Fruit fly (Drosophila melanogaster) whole organism, adult: ENCODE data around the gene tHMG2.

Experiments
- CG11617 ChIP-seq: fragments of 200-800 bp; sonication (Bioruptor generic); optimal IDR thresholded peaks from 2 replicates; lab custom pipeline; 2017; ENCODE audit warnings: mild to moderate bottlenecking, missing biosample characterization, missing genetic modification reagents, missing genetic modification characterization
- CG12768 ChIP-seq: fragments of 200-800 bp; sonication (Bioruptor generic); optimal IDR thresholded peaks from 2 replicates; lab custom pipeline; 2017; ENCODE audit warnings: missing biosample characterization, missing genetic modification characterization, mild to moderate bottlenecking, moderate library complexity, missing genetic modification reagents
- CG14711 ChIP-seq: fragments of 200-800 bp; sonication (Bioruptor generic); optimal IDR thresholded peaks from 2 replicates; lab custom pipeline; 2018; ENCODE audit warnings: missing biosample characterization, mild to moderate bottlenecking, missing genetic modification characterization, moderate library complexity
- CG1620 ChIP-seq: fragments of 200-800 bp; sonication (Bioruptor generic); optimal IDR thresholded peaks from 2 replicates; lab custom pipeline; 2016; ENCODE audit warnings: missing biosample characterization, missing genetic modification characterization
- CG33017 ChIP-seq: fragments of 200-800 bp; sonication (Bioruptor generic); optimal IDR thresholded peaks from 2 replicates; lab custom pipeline; 2018; ENCODE audit warnings: missing biosample characterization, mild to moderate bottlenecking, missing genetic modification characterization, moderate library complexity
- CG5204 ChIP-seq: fragments of 200-800 bp; sonication (Bioruptor generic); optimal IDR thresholded peaks from 2 replicates; lab custom pipeline; 2016; ENCODE audit warnings: missing biosample characterization, missing genetic modification characterization
- CG7045 ChIP-seq: fragments of 200-800 bp; sonication (Bioruptor generic); optimal IDR thresholded peaks from 2 replicates; lab custom pipeline; 2017; ENCODE audit warnings: missing biosample characterization, mild to moderate bottlenecking, missing genetic modification characterization
- CG7101 ChIP-seq: fragments of 200-800 bp; sonication (Bioruptor generic); optimal IDR thresholded peaks from 2 replicates; lab custom pipeline; 2018; ENCODE audit warnings: missing biosample characterization, mild to moderate bottlenecking, missing genetic modification characterization, moderate library complexity
- Clk ChIP-seq: fragments of 200-800 bp; sonication (Bioruptor generic); optimal IDR thresholded peaks from 2 replicates; lab custom pipeline; 2017; ENCODE audit warnings: missing biosample characterization, missing genetic modification characterization
- Crg-1 ChIP-seq: fragments of 200-800 bp; sonication (Bioruptor generic); optimal IDR thresholded peaks from 2 replicates; lab custom pipeline; 2016; ENCODE audit warnings: missing biosample characterization, missing genetic modification characterization
- Hr96 ChIP-seq: fragments of 200-800 bp; sonication (Bioruptor generic); optimal IDR thresholded peaks from 2 replicates; lab custom pipeline; 2016; ENCODE audit warnings: missing biosample characterization, missing genetic modification characterization
- Mnt ChIP-seq: fragments of 200-800 bp; sonication (Bioruptor generic); optimal IDR thresholded peaks from 2 replicates; lab custom pipeline; 2016; ENCODE audit warnings: missing biosample characterization, mild to moderate bottlenecking, missing genetic modification characterization
- bab1 ChIP-seq: fragments of 200-800 bp; sonication (Bioruptor generic); optimal IDR thresholded peaks from 3 replicates; lab custom pipeline; 2019; ENCODE audit warnings: missing biosample characterization, mild to moderate bottlenecking, missing genetic modification characterization, moderate library complexity
- cic ChIP-seq: fragments of 200-800 bp; sonication (Bioruptor generic); optimal IDR thresholded peaks from 2 replicates; lab custom pipeline; 2017; ENCODE audit warnings: missing biosample characterization, mild to moderate bottlenecking, missing genetic modification characterization, moderate library complexity
- cnc ChIP-seq, 2 experiments: fragments of >200 bp; optimal IDR thresholded peaks; 2 replicates each; lab custom pipeline; 2017
- kay ChIP-seq: fragments of 200-800 bp; sonication (Bioruptor generic); peaks from one replicate; lab custom pipeline; 2016; ENCODE audit warnings: missing biosample characterization, missing genetic modification characterization, borderline replicate concordance
- ovo ChIP-seq: fragments of 200-800 bp; sonication (Bioruptor generic); optimal IDR thresholded peaks from 2 replicates; lab custom pipeline; 2016; ENCODE audit warnings: missing biosample characterization, missing genetic modification characterization
- pad ChIP-seq: fragments of 200-800 bp; sonication (Bioruptor generic); optimal IDR thresholded peaks from 3 replicates; lab custom pipeline; 2017; ENCODE audit warnings: missing biosample characterization, missing genetic modification characterization, mild to moderate bottlenecking, moderate library complexity, missing genetic modification reagents
- tj ChIP-seq: fragments of 200-800 bp; sonication (Bioruptor generic); optimal IDR thresholded peaks from 3 replicates; lab custom pipeline; 2017; ENCODE audit warnings: missing biosample characterization, mild to moderate bottlenecking, missing genetic modification characterization, moderate library complexity
- toe ChIP-seq: fragments of 200-800 bp; sonication (Bioruptor generic); optimal IDR thresholded peaks from 2 replicates; lab custom pipeline; 2016; ENCODE audit warnings: missing biosample characterization, missing genetic modification characterization

The tHMG2 gene

dm6 chr3R:22470064-22470463 is 22.7 kb upstream of the tHMG2 start:
- TF ChIP-seq CG5204 (GFP tag; lab: Kevin White, UChicago) (no peak), CG7045 (GFP tag; lab: Kevin White, UChicago) (no peak), cic (GFP tag; lab: Kevin White, UChicago) (peak; percentile 61), bab1 (no peak)

- no peak for TF ChIP-seq CG7101
- no peak for TF ChIP-seq CG12768 (GFP tag; lab: Kevin White, UChicago)
- TF ChIP-seq ovo (GFP tag; lab: Kevin White, UChicago), result no peak
- no peak for TF ChIP-seq CG11617
- TF ChIP-seq pad (GFP tag; lab: Kevin White, UChicago), result no peak
- no peak for TF ChIP-seq CG7045 (GFP tag; lab: Kevin White, UChicago)
- no peak for TF ChIP-seq CG33017 (tag; lab: Kevin White, UChicago)
- no peak for TF ChIP-seq CG1620 (GFP tag; lab: Kevin White, UChicago)
- no peak for TF ChIP-seq Clk (GFP tag; lab: Kevin White, UChicago)
- no peak for TF ChIP-seq tj (GFP tag; lab: Kevin White, UChicago)
- no peak for TF ChIP-seq CG14711 (tag; lab: Kevin White, UChicago)
- no peak for TF ChIP-seq cnc (optimal IDR thresholded peaks at IDR 0.05; lab: Kevin White, UChicago)
- no peak for TF ChIP-seq toe (GFP tag; lab: Kevin White, UChicago)
Observed at dm6 chr3R:22483537-22483936, 9.2 kb upstream of the tHMG2 start.

- TF ChIP-seq bab1 (peak; percentile 63), CG14711 (tag; lab: Kevin White, UChicago) (peak; percentile 67), CG1620 (GFP tag; lab: Kevin White, UChicago) (no peak), kay (GFP tag; lab: Kevin White, UChicago) (peak; percentile 94), Clk (GFP tag; lab: Kevin White, UChicago) (no peak), pad (GFP tag; lab: Kevin White, UChicago) (peak; percentile 18), Mnt (GFP tag; lab: Kevin White, UChicago) (peak; percentile 94), CG33017 (tag; lab: Kevin White, UChicago) (no peak), ovo (GFP tag; lab: Kevin White, UChicago) (no peak), CG5204 (GFP tag; lab: Kevin White, UChicago) (no peak), tj (GFP tag; lab: Kevin White, UChicago) (no peak), CG7101 (no peak), CG12768 (GFP tag; lab: Kevin White, UChicago) (no peak)
Observed at dm6 chr3R:22487037-22487492, 5.7 kb upstream of the tHMG2 start, which contains the start of gene Pfdn5. Gene Pfdn5, plus strand, starts transcription at chr3R:22487039.

DNA sequence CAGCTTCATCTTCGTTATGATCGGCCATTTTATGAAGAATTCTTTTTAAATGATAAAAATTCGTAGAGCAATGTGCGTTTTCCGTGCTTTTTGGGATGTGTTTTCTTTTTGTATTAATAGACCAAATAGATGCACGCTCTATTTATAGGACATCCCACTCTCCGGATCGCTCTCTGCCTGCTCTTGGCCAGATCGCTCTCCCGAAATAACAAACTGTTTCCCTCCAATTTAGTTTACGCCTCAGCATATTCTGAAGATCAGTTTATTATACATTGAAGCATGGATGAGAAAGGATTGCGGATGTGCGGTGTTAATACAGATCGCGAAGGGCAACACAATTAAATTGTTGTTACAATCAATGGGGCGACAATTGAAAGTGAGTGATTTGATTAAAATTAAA is 3.9 kb upstream of the tHMG2 start, which contains the start of gene CG5376:
CG5376 (minus strand) TSS at position 101 of the 400 bp plus-strand sequence.
- TF ChIP-seq CG14711 (tag; lab: Kevin White, UChicago), result no peak
- TF ChIP-seq Crg-1 (GFP tag; lab: Kevin White, UChicago), result no peak
- no peak for TF ChIP-seq Hr96 (GFP tag; lab: Kevin White, UChicago)
- no peak for TF ChIP-seq kay (GFP tag; lab: Kevin White, UChicago)
- TF ChIP-seq bab1, result no peak
- TF ChIP-seq CG7045 (GFP tag; lab: Kevin White, UChicago), result no peak
- no peak for TF ChIP-seq tj (GFP tag; lab: Kevin White, UChicago)
- no peak for TF ChIP-seq cic (GFP tag; lab: Kevin White, UChicago)
- TF ChIP-seq CG1620 (GFP tag; lab: Kevin White, UChicago), result no peak
- no peak for TF ChIP-seq pad (GFP tag; lab: Kevin White, UChicago)
- TF ChIP-seq CG12768 (GFP tag; lab: Kevin White, UChicago), result no peak
- no peak for TF ChIP-seq Clk (GFP tag; lab: Kevin White, UChicago)
- no peak for TF ChIP-seq toe (GFP tag; lab: Kevin White, UChicago)
- no peak for TF ChIP-seq CG5204 (GFP tag; lab: Kevin White, UChicago)
- TF ChIP-seq ovo (GFP tag; lab: Kevin White, UChicago), result no peak
- no peak for TF ChIP-seq cnc (optimal IDR thresholded peaks at IDR 0.05; lab: Kevin White, UChicago)

DNA sequence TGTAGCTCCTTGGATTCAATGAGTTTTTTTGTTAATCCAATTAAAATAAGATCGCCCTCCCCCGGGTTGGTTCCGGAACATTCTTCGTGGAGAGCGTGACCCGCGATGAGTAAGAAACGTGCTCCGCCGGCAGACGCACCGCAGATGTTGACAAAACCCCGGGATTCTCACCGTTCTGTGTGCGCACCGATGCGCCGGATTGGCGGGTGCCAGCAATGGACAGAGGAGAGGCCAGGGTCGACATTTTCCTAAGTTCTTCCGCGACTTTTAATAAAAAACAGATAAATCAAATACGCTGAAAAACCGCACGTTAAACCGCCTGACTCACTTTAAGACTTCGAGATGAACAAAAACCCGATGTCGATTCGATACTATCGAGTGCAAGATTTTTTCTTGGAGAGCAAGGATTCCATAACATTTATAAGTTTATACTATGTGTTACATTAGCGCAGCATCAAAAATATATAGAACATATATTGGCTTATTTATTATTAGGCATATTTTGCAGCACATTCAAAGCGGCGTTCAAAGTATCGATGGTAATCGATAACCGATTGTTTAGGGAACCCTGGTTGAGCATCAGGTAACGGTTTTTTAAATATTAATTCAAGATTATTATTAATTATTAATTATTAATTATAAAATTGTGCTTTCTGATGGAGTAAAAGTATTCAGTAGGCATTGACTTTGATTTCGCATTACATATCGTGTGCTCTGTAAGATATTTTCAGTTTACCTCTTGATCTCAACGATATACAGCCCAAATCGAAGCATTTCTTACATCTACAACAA is 1.5 kb upstream of the tHMG2 start, which contains the start of the genes CCT1 and tHMG1:
CCT1 (minus strand) TSS at position 352 of the 792 bp plus-strand sequence.
tHMG1 (plus strand) TSS at position 742 of the 792 bp plus-strand sequence.
- TF ChIP-seq Clk (GFP tag; lab: Kevin White, UChicago) (no peak), tj (GFP tag; lab: Kevin White, UChicago) (no peak), CG11617 (peak; percentile 24), cnc (optimal IDR thresholded peaks at IDR 0.05; lab: Kevin White, UChicago) (no peak), CG12768 (GFP tag; lab: Kevin White, UChicago) (peak; percentile 0), bab1 (peak; percentile 55), CG5204 (GFP tag; lab: Kevin White, UChicago) (no peak), Hr96 (GFP tag; lab: Kevin White, UChicago) (peak; percentile 38), toe (GFP tag; lab: Kevin White, UChicago) (peak; percentile 49), kay (GFP tag; lab: Kevin White, UChicago) (peak; percentile 96), Mnt (GFP tag; lab: Kevin White, UChicago) (peak; percentile 71), CG7045 (GFP tag; lab: Kevin White, UChicago) (peak; percentile 41)
